Worm (Caenorhabditis elegans) whole organism, L1 larva: ENCODE results near the gene srz-16.

Experiments
- C34B4.2 ChIP-seq: sonication (generic microtip); optimal IDR thresholded peaks from 2 replicates; lab custom pipeline; 2017; ENCODE audit warnings: mild to moderate bottlenecking, missing genetic modification characterization, missing compliant biosample characterization
- F16B12.6 ChIP-seq: fragments of 150-350 bp; optimal IDR thresholded peaks from 2 replicates; lab custom pipeline; 2014; ENCODE audit warnings: missing biosample characterization, missing genetic modification characterization
- ces-1 ChIP-seq: fragments of 150-350 bp; optimal IDR thresholded peaks from 2 replicates; lab custom pipeline; 2014; ENCODE audit warnings: missing biosample characterization, missing genetic modification reagents, missing genetic modification characterization
- elt-3 ChIP-seq, 6 experiments: fragments of 150-350 bp in 1 of 6; sonication (generic microtip); optimal IDR thresholded peaks; 2 replicates each; lab custom pipeline; 2017 to 2018; ENCODE audit warnings: missing biosample characterization in 6 of 6, missing genetic modification characterization in 6 of 6, inconsistent platforms in 1 of 6
- fkh-10 ChIP-seq: sonication (generic microtip); optimal IDR thresholded peaks from 2 replicates; lab custom pipeline; 2017; ENCODE audit warnings: missing biosample characterization, missing genetic modification reagents, missing genetic modification characterization
- jun-1 ChIP-seq: fragments of 150-350 bp; optimal IDR thresholded peaks from 2 replicates; lab custom pipeline; 2014; ENCODE audit warnings: missing biosample characterization, missing genetic modification reagents, missing genetic modification characterization
- lin-13 ChIP-seq: fragments of 150-350 bp; optimal IDR thresholded peaks from 2 replicates; lab custom pipeline; 2014; ENCODE audit warnings: missing biosample characterization, missing genetic modification reagents, missing genetic modification characterization
- lin-39 ChIP-seq: fragments of 150-350 bp; optimal IDR thresholded peaks from 2 replicates; lab custom pipeline; 2014; ENCODE audit warnings: missing biosample characterization, missing genetic modification reagents, missing genetic modification characterization
- mep-1 ChIP-seq: fragments of 150-350 bp; optimal IDR thresholded peaks from 2 replicates; lab custom pipeline; 2014; ENCODE audit warnings: missing biosample characterization, missing genetic modification characterization
- nhr-11 ChIP-seq: fragments of 150-350 bp; optimal IDR thresholded peaks from 2 replicates; lab custom pipeline; 2014; ENCODE audit warnings: missing biosample characterization, missing genetic modification characterization
- nhr-237 ChIP-seq: fragments of 150-350 bp; optimal IDR thresholded peaks from 2 replicates; lab custom pipeline; 2014; ENCODE audit warnings: missing biosample characterization, missing genetic modification characterization
- nhr-76 ChIP-seq: sonication (generic microtip); optimal IDR thresholded peaks from 2 replicates; lab custom pipeline; 2017; ENCODE audit warnings: missing biosample characterization, missing genetic modification characterization
- pax-3 ChIP-seq: fragments of 200-800 bp; sonication (Bioruptor generic); optimal IDR thresholded peaks from 2 replicates; lab custom pipeline; 2018; ENCODE audit warnings: mild to moderate bottlenecking, missing genetic modification characterization, moderate library complexity, missing compliant biosample characterization
- snu-23 ChIP-seq: sonication (generic microtip); optimal IDR thresholded peaks from 2 replicates; lab custom pipeline; 2016; ENCODE audit warnings: missing genetic modification characterization, missing compliant biosample characterization
- sox-4 ChIP-seq: sonication (generic microtip); optimal IDR thresholded peaks from 2 replicates; lab custom pipeline; 2016; ENCODE audit warnings: missing genetic modification characterization, missing compliant biosample characterization
- tbx-2 ChIP-seq: sonication (generic microtip); optimal IDR thresholded peaks from 2 replicates; lab custom pipeline; 2016; ENCODE audit warnings: missing genetic modification characterization, missing compliant biosample characterization
- unc-130 ChIP-seq: fragments of 150-350 bp; optimal IDR thresholded peaks from 2 replicates; lab custom pipeline; 2017; ENCODE audit warnings: missing biosample characterization, missing genetic modification characterization, inconsistent platforms
- unc-86 ChIP-seq: sonication (generic microtip); optimal IDR thresholded peaks from 2 replicates; lab custom pipeline; 2016; ENCODE audit warnings: missing genetic modification characterization, missing compliant biosample characterization
- vab-15 ChIP-seq: sonication (generic microtip); optimal IDR thresholded peaks from 2 replicates; lab custom pipeline; 2017; ENCODE audit warnings: missing genotype, mild to moderate bottlenecking, missing genetic modification characterization, missing compliant biosample characterization

The srz-16 gene

ce11 chrV:20138407-20139044, 48.0 kb downstream of the srz-16 start, which contains the start of gene Y113G7A.14:
Gene Y113G7A.14 (minus strand): TSS chrV:20138457.
- TF ChIP-seq jun-1 (tag; lab: Kevin White, UChicago) (no peak), ces-1 (no peak), lin-13 (GFP tag; lab: Kevin White, UChicago) (no peak), C34B4.2 (tag; lab: Kevin White, UChicago) (no peak), fkh-10 (no peak), F16B12.6 (no peak), nhr-76 (tag; lab: Kevin White, UChicago) (no peak), unc-130 (tag; lab: Kevin White, UChicago) (no peak)
- TF ChIP-seq, all 84 proteins: peak for 0

ce11 chrV:20135247-20135646, 51.2 kb downstream of the srz-16 start, which contains the start of gene Y113G7A.22:
Gene Y113G7A.22 (minus strand): TSS chrV:20135347.
- no peak for TF ChIP-seq nhr-11 (tag; lab: Kevin White, UChicago)
- no peak for TF ChIP-seq tbx-2
- no peak for TF ChIP-seq elt-3 (tag; optimal IDR thresholded peaks at IDR 0.05; lab: Kevin White, UChicago)
- TF ChIP-seq pax-3 (tag; lab: Kevin White, UChicago): no peak
- TF ChIP-seq snu-23 (GFP tag; lab: Kevin White, UChicago): no peak
- TF ChIP-seq lin-39 (tag; lab: Kevin White, UChicago): no peak
- no peak for TF ChIP-seq vab-15 (tag; lab: Kevin White, UChicago)

DNA sequence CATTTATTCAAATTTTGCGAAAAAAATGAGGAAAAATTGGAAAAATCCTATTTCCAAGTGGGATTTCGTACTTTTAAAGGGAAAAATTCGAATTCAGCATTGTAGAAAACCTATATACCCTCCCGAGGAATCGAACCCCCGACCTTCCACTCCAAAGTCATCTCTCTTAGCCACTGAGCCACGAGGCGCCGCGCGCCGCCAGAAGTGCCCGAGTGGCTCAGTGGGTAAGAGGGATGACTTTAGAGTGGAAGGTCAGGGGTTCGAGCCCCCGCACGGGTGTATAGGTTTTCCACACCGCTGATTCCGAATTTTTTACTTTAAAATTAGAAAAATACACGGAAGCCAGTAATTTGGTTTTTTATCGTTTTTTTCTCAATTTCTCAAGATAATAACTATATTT, 51.7 kb downstream of the srz-16 start:
- TF ChIP-seq mep-1 (tag; lab: Kevin White, UChicago) (no peak), sox-4 (tag; lab: Kevin White, UChicago) (no peak), unc-86 (tag; lab: Kevin White, UChicago) (no peak), nhr-237 (tag; lab: Kevin White, UChicago) (no peak)
